1 fruit fly cellular context compared by ENCODE assay signal in genomic region chrX:11573529-11573928, dm6.
TF ChIP-seq lines count a peak whose summit lies in the region.

TSS of gene CG11696 (plus strand) at chrX:11573731.

TF ChIP-seq in whole organism, embryonic, 481 proteins besides CTCF, POLR2A, EP300 and RAD21 (continued from another document):
- no peak for TF ChIP-seq CG12769 (tag; optimal IDR thresholded peaks at IDR 0.05; lab: Kevin White, UChicago)
- TF ChIP-seq CG31365 (tag; optimal IDR thresholded peaks at IDR 0.05; lab: Kevin White, UChicago), result no peak
- TF ChIP-seq otp (GFP tag; IDR thresholded peaks at IDR 0.05; lab: Robert Waterston, UW), result no peak
- TF ChIP-seq Xrp1 (GFP tag; IDR thresholded peaks at IDR 0.05; lab: Robert Waterston, UW), result no peak
- TF ChIP-seq MESR4 (GFP tag; optimal IDR thresholded peaks at IDR 0.05; lab: Kevin White, UChicago), result peak; percentile 57
- TF ChIP-seq CG5245 (GFP tag; optimal IDR thresholded peaks at IDR 0.05; lab: Kevin White, UChicago), result no peak
- no peak for TF ChIP-seq bbx (GFP tag; IDR thresholded peaks at IDR 0.05; lab: Robert Waterston, UW; ENCODE audit: partially characterized antibody)
- no peak for TF ChIP-seq E2f1 (GFP tag; IDR thresholded peaks at IDR 0.05; lab: Robert Waterston, UW)
- no peak for TF ChIP-seq al (GFP tag; IDR thresholded peaks at IDR 0.05; lab: Robert Waterston, UW)
- no peak for TF ChIP-seq H15 (GFP tag; IDR thresholded peaks at IDR 0.05; lab: Robert Waterston, UW)
- TF ChIP-seq CG8388 (GFP tag; optimal IDR thresholded peaks at IDR 0.05; lab: Kevin White, UChicago), result no peak
- TF ChIP-seq Sry-β (GFP tag; optimal IDR thresholded peaks at IDR 0.05; lab: Kevin White, UChicago), result peak; percentile 83
- no peak for TF ChIP-seq da (GFP tag; optimal IDR thresholded peaks at IDR 0.05; lab: Kevin White, UChicago)
- TF ChIP-seq slbo (GFP tag; IDR thresholded peaks at IDR 0.05; lab: Robert Waterston, UW), result peak; percentile 60
- TF ChIP-seq CG17359 (tag; optimal IDR thresholded peaks at IDR 0.05; lab: Kevin White, UChicago), result no peak
- TF ChIP-seq CG2120 (GFP tag; optimal IDR thresholded peaks at IDR 0.05; lab: Kevin White, UChicago), result peak; percentile 10
- TF ChIP-seq CG10267 (tag; optimal IDR thresholded peaks at IDR 0.05; lab: Kevin White, UChicago), result peak; percentile 24
- TF ChIP-seq CG6813 (GFP tag; optimal IDR thresholded peaks at IDR 0.05; lab: Kevin White, UChicago), result no peak
- TF ChIP-seq pzg (GFP tag; optimal IDR thresholded peaks at IDR 0.05; lab: Kevin White, UChicago), result peak; percentile 21
- no peak for TF ChIP-seq chif (GFP tag; optimal IDR thresholded peaks at IDR 0.05; lab: Kevin White, UChicago)
- no peak for TF ChIP-seq sim (GFP tag; IDR thresholded peaks at IDR 0.05; lab: Robert Waterston, UW)
- no peak for TF ChIP-seq CG8924 (tag; optimal IDR thresholded peaks at IDR 0.05; lab: Kevin White, UChicago)
- peak in 1 of 2 experiments; percentile 61 for TF ChIP-seq crp (GFP tag; optimal IDR thresholded peaks at IDR 0.05; lab: Kevin White, UChicago)
- TF ChIP-seq Pdp1 (GFP tag; optimal IDR thresholded peaks at IDR 0.05; lab: Kevin White, UChicago), result peak in 1 of 2 experiments; percentile 57
- no peak for TF ChIP-seq Ravus (GFP tag; IDR thresholded peaks at IDR 0.05; lab: Robert Waterston, UW)
- no peak for TF ChIP-seq C15 (GFP tag; IDR thresholded peaks at IDR 0.05; lab: Robert Waterston, UW)
